Worm (Caenorhabditis elegans) whole organism, late embryonic: Measurements from ENCODE around the gene srg-55.

Source experiments
- pqm-1 ChIP-seq: sonication (generic microtip); optimal IDR thresholded peaks from 2 replicates; lab custom pipeline; 2016; ENCODE audit warnings: missing genetic modification characterization, missing compliant biosample characterization
- unc-55 ChIP-seq: sonication (generic microtip); optimal IDR thresholded peaks from 2 replicates; lab custom pipeline; 2017; ENCODE audit warnings: missing biosample characterization, missing genetic modification reagents, missing genetic modification characterization

ce11 chrV:14949477-14949876, 21.3 kb upstream of the srg-55 start, which contains the start of gene hil-1:
- TF ChIP-seq unc-55 (no peak), pqm-1 (tag; lab: Kevin White, UChicago) (no peak)
